Fruit fly (Drosophila melanogaster) whole organism, prepupa: ENCODE measurements around the gene CG13676.
A peak's percentile ranks its signal among the peaks of the same experiment; 100 is the strongest.

ENCODE experiments used
- Blimp-1 ChIP-seq: fragments of 200-800 bp; sonication (Bioruptor generic); optimal IDR thresholded peaks from 3 replicates; lab custom pipeline; 2017; ENCODE audit warnings: missing biosample characterization, missing genetic modification characterization, mild to moderate bottlenecking, moderate library complexity, missing genetic modification reagents
- CG10631 ChIP-seq: fragments of 200-800 bp; sonication (Bioruptor generic); optimal IDR thresholded peaks from 2 replicates; lab custom pipeline; 2016; ENCODE audit warnings: missing biosample characterization, missing genetic modification characterization
- CG10669 ChIP-seq: fragments of 200-800 bp; sonication (Bioruptor generic); optimal IDR thresholded peaks from 3 replicates; lab custom pipeline; 2018; ENCODE audit warnings: missing biosample characterization, mild to moderate bottlenecking, missing genetic modification characterization, moderate library complexity
- CG11762 ChIP-seq: fragments of 200-800 bp; sonication (Bioruptor generic); optimal IDR thresholded peaks from 3 replicates; lab custom pipeline; 2016; ENCODE audit warnings: missing biosample characterization, missing genetic modification characterization; ENCODE audit not compliant: insufficient read depth
- CG11902 ChIP-seq: fragments of 200-800 bp; sonication (Bioruptor generic); optimal IDR thresholded peaks from 3 replicates; lab custom pipeline; 2016; ENCODE audit warnings: missing biosample characterization, missing genetic modification characterization
- CG1621 ChIP-seq: fragments of 200-800 bp; sonication (Bioruptor generic); optimal IDR thresholded peaks from 3 replicates; lab custom pipeline; 2018; ENCODE audit warnings: missing biosample characterization, mild to moderate bottlenecking, missing genetic modification characterization
- CG16779 ChIP-seq: fragments of 200-800 bp; sonication (Bioruptor generic); optimal IDR thresholded peaks from 3 replicates; lab custom pipeline; 2017; ENCODE audit warnings: missing biosample characterization, mild to moderate bottlenecking, missing genetic modification characterization
- CG31627 ChIP-seq: fragments of 200-800 bp; sonication (Bioruptor generic); optimal IDR thresholded peaks from 3 replicates; lab custom pipeline; 2016; ENCODE audit warnings: missing biosample characterization, missing genetic modification characterization
- CG32006 ChIP-seq: fragments of 200-800 bp; sonication (Bioruptor generic); optimal IDR thresholded peaks from 3 replicates; lab custom pipeline; 2017; ENCODE audit warnings: missing biosample characterization, mild to moderate bottlenecking, missing genetic modification characterization
- CG4318 ChIP-seq: fragments of 200-800 bp; sonication (Bioruptor generic); optimal IDR thresholded peaks from 3 replicates; lab custom pipeline; 2017; ENCODE audit warnings: missing biosample characterization, mild to moderate bottlenecking, missing genetic modification characterization
- CG6163 ChIP-seq: fragments of 200-800 bp; sonication (Bioruptor generic); IDR thresholded peaks from 3 replicates; pipeline ENCODE4 v1.3.6; 2022; ENCODE audit warnings: missing biosample characterization, missing genetic modification characterization
- CG6792 ChIP-seq: fragments of 200-800 bp; sonication (Bioruptor generic); optimal IDR thresholded peaks from 3 replicates; lab custom pipeline; 2016; ENCODE audit warnings: missing biosample characterization, missing genetic modification characterization
- CG6808 ChIP-seq: fragments of 200-800 bp; sonication (Bioruptor generic); optimal IDR thresholded peaks from 3 replicates; lab custom pipeline; 2017; ENCODE audit warnings: missing biosample characterization, missing genetic modification characterization, mild to moderate bottlenecking, moderate library complexity, missing genetic modification reagents
- CG8119 ChIP-seq: fragments of 200-800 bp; sonication (Bioruptor generic); IDR thresholded peaks from 3 replicates; pipeline ENCODE4 v1.3.6; 2022; ENCODE audit warnings: missing biosample characterization, missing genetic modification characterization
- CG8632 ChIP-seq: fragments of 200-800 bp; sonication (Bioruptor generic); optimal IDR thresholded peaks from 3 replicates; lab custom pipeline; 2016; ENCODE audit warnings: missing biosample characterization, missing genetic modification characterization
- Eip75B ChIP-seq: fragments of 200-800 bp; sonication (Bioruptor generic); optimal IDR thresholded peaks from 3 replicates; lab custom pipeline; 2016; ENCODE audit warnings: missing biosample characterization, missing genetic modification characterization
- Eip93F ChIP-seq: fragments of 200-800 bp; sonication (Bioruptor generic); optimal IDR thresholded peaks from 2 replicates; lab custom pipeline; 2016; ENCODE audit warnings: missing biosample characterization, mild to moderate bottlenecking, missing genetic modification characterization
- Ets21C ChIP-seq: fragments of 200-800 bp; sonication (Bioruptor generic); optimal IDR thresholded peaks from 3 replicates; lab custom pipeline; 2016; ENCODE audit warnings: missing biosample characterization, missing genetic modification characterization
- Ets96B ChIP-seq: fragments of 200-800 bp; optimal IDR thresholded peaks from 2 replicates; lab custom pipeline; 2019; ENCODE audit warnings: missing biosample characterization, mild to moderate bottlenecking, missing genetic modification characterization, moderate library complexity
- Gug ChIP-seq: fragments of 200-800 bp; sonication (Bioruptor generic); IDR thresholded peaks from 2 replicates; pipeline ENCODE4 v1.3.6; 2022; ENCODE audit warnings: missing biosample characterization, missing genetic modification characterization
- Hr38 ChIP-seq: sonication (Bioruptor generic); optimal IDR thresholded peaks from 2 replicates; lab custom pipeline; 2016; ENCODE audit warnings: missing biosample characterization, missing genetic modification characterization
- Hr39 ChIP-seq: fragments of 200-800 bp; sonication (Bioruptor generic); optimal IDR thresholded peaks from 2 replicates; lab custom pipeline; 2016; ENCODE audit warnings: missing biosample characterization, missing genetic modification characterization
- Lpt ChIP-seq: fragments of 200-800 bp; sonication (Bioruptor generic); optimal IDR thresholded peaks from 3 replicates; lab custom pipeline; 2016; ENCODE audit warnings: missing biosample characterization, missing genetic modification characterization
- OdsH ChIP-seq: fragments of 200-800 bp; sonication (Bioruptor generic); optimal IDR thresholded peaks from 3 replicates; lab custom pipeline; 2016; ENCODE audit warnings: missing biosample characterization, missing genetic modification characterization
- Sox14 ChIP-seq: fragments of 200-800 bp; sonication (Bioruptor generic); optimal IDR thresholded peaks from 3 replicates; lab custom pipeline; 2016; ENCODE audit warnings: missing biosample characterization, missing genetic modification characterization
- cyc ChIP-seq: fragments of 200-800 bp; sonication (Bioruptor generic); optimal IDR thresholded peaks from 3 replicates; lab custom pipeline; 2016; ENCODE audit warnings: missing biosample characterization, missing genetic modification characterization
- eg ChIP-seq: fragments of 200-800 bp; sonication (Bioruptor generic); IDR thresholded peaks from 3 replicates; pipeline ENCODE4 v1.3.6; 2022; ENCODE audit warnings: missing biosample characterization, missing genetic modification characterization
- esn ChIP-seq: fragments of 200-800 bp; sonication (Bioruptor generic); optimal IDR thresholded peaks from 2 replicates; lab custom pipeline; 2016; ENCODE audit warnings: missing biosample characterization, mild to moderate bottlenecking, missing genetic modification characterization, moderate library complexity
- fkh ChIP-seq: fragments of 200-800 bp; sonication (Bioruptor generic); optimal IDR thresholded peaks from 3 replicates; lab custom pipeline; 2017; ENCODE audit warnings: missing biosample characterization, mild to moderate bottlenecking, missing genetic modification characterization, moderate library complexity
- lz ChIP-seq: fragments of 200-800 bp; sonication (Bioruptor generic); optimal IDR thresholded peaks from 3 replicates; lab custom pipeline; 2016; ENCODE audit warnings: missing biosample characterization, missing genetic modification characterization
- net ChIP-seq: fragments of 200-800 bp; sonication (Bioruptor generic); optimal IDR thresholded peaks from 3 replicates; lab custom pipeline; 2016; ENCODE audit warnings: missing biosample characterization, missing genetic modification characterization
- salr ChIP-seq, 2 experiments: fragments of 200-800 bp; sonication (Bioruptor generic); optimal IDR thresholded peaks; 3 replicates each; lab custom pipeline; 2016 to 2018; ENCODE audit warnings: missing biosample characterization in 2 of 2, missing genetic modification characterization in 2 of 2, mild to moderate bottlenecking in 1 of 2
- spab ChIP-seq: fragments of 200-800 bp; sonication (Bioruptor generic); optimal IDR thresholded peaks from 2 replicates; lab custom pipeline; 2017; ENCODE audit warnings: missing biosample characterization, mild to moderate bottlenecking, missing genetic modification characterization, missing genetic modification reagents
- ss ChIP-seq, 2 experiments: fragments of 200-800 bp; sonication (Bioruptor generic); optimal IDR thresholded peaks; 2 replicates in 1 of 2; 3 replicates in 1 of 2; lab custom pipeline; 2017 to 2018; ENCODE audit warnings: mild to moderate bottlenecking in 2 of 2, missing biosample characterization in 2 of 2, missing genetic modification characterization in 2 of 2, moderate library complexity in 1 of 2
- topi ChIP-seq: fragments of 200-800 bp; sonication (Bioruptor generic); optimal IDR thresholded peaks from 3 replicates; lab custom pipeline; 2016; ENCODE audit warnings: missing biosample characterization, missing genetic modification characterization
- vri ChIP-seq: fragments of 200-800 bp; sonication (Bioruptor generic); optimal IDR thresholded peaks from 3 replicates; lab custom pipeline; 2016; ENCODE audit warnings: missing biosample characterization, mild to moderate bottlenecking, missing genetic modification characterization

Gene CG13676

dm6 chr3L:8115864-8116528 lies 35.6 kb downstream of the CG13676 start, which contains the start of the genes Arp3 and msk (continued):
- TF ChIP-seq esn (peak; percentile 78), Ets96B (tag; lab: Kevin White, UChicago) (peak; percentile 51), Lpt (peak; percentile 70), CG10669 (GFP tag; lab: Kevin White, UChicago) (no peak), spab (GFP tag; lab: Kevin White, UChicago) (no peak), Blimp-1 (GFP tag; lab: Kevin White, UChicago) (no peak), Eip93F (GFP tag; lab: Kevin White, UChicago) (no peak), CG6792 (GFP tag; lab: Kevin White, UChicago) (peak; percentile 67), OdsH (GFP tag; lab: Kevin White, UChicago) (no peak), Hr38 (peak; percentile 27), CG32006 (GFP tag; lab: Kevin White, UChicago) (no peak), Hr39 (no peak)

dm6 chr3L:8110171-8110570 lies 41.4 kb downstream of the CG13676 start, which contains the start of gene Nulp1:
Nulp1 (plus strand) TSS chr3L:8110368.
- no peak for TF ChIP-seq CG31627 (GFP tag; lab: Kevin White, UChicago)
- no peak for TF ChIP-seq Gug
- TF ChIP-seq CG6808 (GFP tag; lab: Kevin White, UChicago): no peak
- TF ChIP-seq CG16779 (tag; lab: Kevin White, UChicago): no peak
- no peak for TF ChIP-seq CG11902 (GFP tag; lab: Kevin White, UChicago)
- peak; percentile 60 for TF ChIP-seq esn
- no peak for TF ChIP-seq CG8119 (GFP tag; lab: Robert Waterston, UW)
- no peak for TF ChIP-seq CG1621 (tag; lab: Kevin White, UChicago)
- TF ChIP-seq Hr39: no peak
- peak; percentile 94 for TF ChIP-seq Blimp-1 (GFP tag; lab: Kevin White, UChicago)
- no peak for TF ChIP-seq CG4318 (GFP tag; lab: Kevin White, UChicago)
- no peak for TF ChIP-seq lz
- TF ChIP-seq eg (GFP tag; lab: Robert Waterston, UW): no peak
- TF ChIP-seq CG10631 (GFP tag; lab: Kevin White, UChicago): no peak
- TF ChIP-seq vri (GFP tag; lab: Kevin White, UChicago): no peak
- no peak for TF ChIP-seq cyc (GFP tag; lab: Kevin White, UChicago)
- 0 out of 3 replicates have a peak, but pooled peaks have one; percentile 20 for TF ChIP-seq CG6163
- TF ChIP-seq Ets21C (GFP tag; lab: Kevin White, UChicago): no peak
- TF ChIP-seq, all 60 proteins: peak for 3

dm6 chr3L:8108886-8109285 lies 42.7 kb downstream of the CG13676 start, which contains the start of gene fan:
fan (plus strand) TSS chr3L:8109132.
- TF ChIP-seq Sox14 (GFP tag; lab: Kevin White, UChicago) (no peak), ss (GFP tag; optimal IDR thresholded peaks at IDR 0.05; lab: Kevin White, UChicago) (no peak), Eip93F (GFP tag; lab: Kevin White, UChicago) (no peak), Blimp-1 (GFP tag; lab: Kevin White, UChicago) (no peak), CG6163 (no peak), spab (GFP tag; lab: Kevin White, UChicago) (no peak), salr (GFP tag; optimal IDR thresholded peaks at IDR 0.05; lab: Kevin White, UChicago) (no peak), CG8632 (GFP tag; lab: Kevin White, UChicago) (no peak), Eip75B (GFP tag; lab: Kevin White, UChicago) (no peak), CG11762 (no peak), topi (GFP tag; lab: Kevin White, UChicago) (no peak), CG6792 (GFP tag; lab: Kevin White, UChicago) (no peak), Gug (no peak), CG1621 (tag; lab: Kevin White, UChicago) (no peak), net (GFP tag; lab: Kevin White, UChicago) (no peak), fkh (GFP tag; lab: Kevin White, UChicago) (no peak), CG10631 (GFP tag; lab: Kevin White, UChicago) (no peak), Hr39 (no peak)
